Worm (Caenorhabditis elegans) whole organism, L2 larva: Measurements from ENCODE around the gene pals-19.
"Not testable (repeated sequence)": the region's sequence is repeated elsewhere in the genome, so short reads cannot be mapped to it uniquely, and the experiment has no call there.

Experiments used
- aly-2 ChIP-seq: fragments of 150-350 bp; optimal IDR thresholded peaks from 2 replicates; lab custom pipeline; 2014; ENCODE audit warnings: missing biosample characterization, missing genetic modification characterization
- lin-39 ChIP-seq: fragments of 150-350 bp; optimal IDR thresholded peaks from 2 replicates; lab custom pipeline; 2014; ENCODE audit warnings: missing biosample characterization, missing genetic modification reagents, missing genetic modification characterization
- unc-39 ChIP-seq: fragments of 150-350 bp; optimal IDR thresholded peaks from 2 replicates; lab custom pipeline; 2014; ENCODE audit warnings: missing biosample characterization, missing genetic modification characterization
- ztf-11 ChIP-seq: sonication (generic microtip); optimal IDR thresholded peaks from 2 replicates; lab custom pipeline; 2017; ENCODE audit warnings: missing biosample characterization, missing genetic modification characterization

- TF ChIP-seq unc-39 (tag; lab: Kevin White, UChicago); aly-2; lin-39 (tag; lab: Kevin White, UChicago); ztf-11 (tag; lab: Kevin White, UChicago): not testable (repeated sequence)
Measured at ce11 chrIII:1375491-1375890, 26.2 kb upstream of the pals-19 start, which contains the start of gene Y82E9BR.10.
